Worm (Caenorhabditis elegans) whole organism, L4 larva: Measurements from ENCODE around the gene C31E10.5.

Experiments used
- F10B5.3 ChIP-seq: sonication (generic microtip); optimal IDR thresholded peaks from 2 replicates; lab custom pipeline; 2016; ENCODE audit warnings: mild to moderate bottlenecking, missing genetic modification characterization, missing compliant biosample characterization
- F26F4.8 ChIP-seq: fragments of 200-800 bp; sonication (Bioruptor generic); conservative IDR thresholded peaks from 2 replicates; pipeline ENCODE4 v1.3.6; 2022; ENCODE audit warnings: missing genetic modification characterization, missing compliant biosample characterization
- F44E2.7 ChIP-seq: fragments of 200-800 bp; sonication (Bioruptor generic); IDR thresholded peaks from 2 replicates; pipeline ENCODE4 v2.1.2; 2022; ENCODE audit warnings: missing genetic modification characterization, missing compliant biosample characterization
- F49E8.2 ChIP-seq: sonication (generic microtip); optimal IDR thresholded peaks from 2 replicates; lab custom pipeline; 2016; ENCODE audit warnings: missing compliant biosample characterization, mild to moderate bottlenecking, missing genetic modification characterization, borderline replicate concordance
- Y5F2A.4 ChIP-seq: fragments of 200-800 bp; sonication (Bioruptor generic); optimal IDR thresholded peaks from 2 replicates; lab custom pipeline; 2018; ENCODE audit warnings: mild to moderate bottlenecking, missing genetic modification characterization, missing compliant biosample characterization
- ZK546.5 ChIP-seq, 2 experiments: sonication (generic microtip); optimal IDR thresholded peaks; 2 replicates each; lab custom pipeline; 2017; ENCODE audit warnings: missing biosample characterization in 2 of 2, missing genetic modification characterization in 2 of 2
- aha-1 ChIP-seq: fragments of 150-350 bp; peaks from one replicate; lab custom pipeline; 2014; ENCODE audit warnings: missing biosample characterization, missing genetic modification characterization
- aly-2 ChIP-seq: sonication (generic microtip); optimal IDR thresholded peaks from 2 replicates; lab custom pipeline; 2018; ENCODE audit warnings: missing biosample characterization, missing genetic modification characterization
- arid-1 ChIP-seq: fragments of 200-800 bp; sonication (Bioruptor generic); conservative IDR thresholded peaks from 2 replicates; pipeline ENCODE4 v1.3.6; 2022; ENCODE audit warnings: missing genetic modification reagents, missing genetic modification characterization, missing compliant biosample characterization
- ceh-62 ChIP-seq: sonication (generic microtip); optimal IDR thresholded peaks from 2 replicates; lab custom pipeline; 2017; ENCODE audit warnings: missing biosample characterization, missing genetic modification characterization
- ces-1 ChIP-seq: fragments of 150-350 bp; sonication (generic microtip); optimal IDR thresholded peaks from 4 replicates; lab custom pipeline; 2014; ENCODE audit warnings: missing biosample characterization, missing genetic modification reagents, missing genetic modification characterization
- cey-2 ChIP-seq: sonication (generic microtip); optimal IDR thresholded peaks from 3 replicates; lab custom pipeline; 2017; ENCODE audit warnings: missing genetic modification characterization, mild to moderate bottlenecking, missing compliant biosample characterization, antibody characterized with exemption, borderline replicate concordance; ENCODE audit not compliant: insufficient read depth
- dmd-6 ChIP-seq: fragments of 200-800 bp; sonication (Bioruptor generic); IDR thresholded peaks from 2 replicates; pipeline ENCODE4 v1.3.6; 2022; ENCODE audit warnings: missing genetic modification reagents, missing genetic modification characterization, missing compliant biosample characterization
- dmd-8 ChIP-seq: fragments of 200-800 bp; sonication (Bioruptor generic); IDR thresholded peaks from 2 replicates; pipeline ENCODE4 v1.3.6; 2022; ENCODE audit warnings: missing genetic modification characterization, missing compliant biosample characterization
- egl-27 ChIP-seq: sonication (generic microtip); optimal IDR thresholded peaks from 3 replicates; lab custom pipeline; 2017; ENCODE audit warnings: missing biosample characterization, missing genetic modification reagents, missing genetic modification characterization
- fkh-10 ChIP-seq: fragments of 150-350 bp; optimal IDR thresholded peaks from 2 replicates; lab custom pipeline; 2014; ENCODE audit warnings: missing biosample characterization, missing genetic modification reagents, missing genetic modification characterization
- fos-1 ChIP-seq: fragments of 150-350 bp; optimal IDR thresholded peaks from 2 replicates; lab custom pipeline; 2014; ENCODE audit warnings: missing biosample characterization, missing genetic modification characterization
- hif-1 ChIP-seq, 2 experiments: sonication (generic microtip); optimal IDR thresholded peaks; 2 replicates each; lab custom pipeline; 2016 to 2017; ENCODE audit warnings: missing compliant biosample characterization in 2 of 2, missing genetic modification characterization in 2 of 2, missing genetic modification reagents in 2 of 2, missing genotype in 2 of 2, mild to moderate bottlenecking in 1 of 2
- hlh-11 ChIP-seq: fragments of 200-800 bp; sonication (Bioruptor generic); optimal IDR thresholded peaks from 2 replicates; lab custom pipeline; 2018; ENCODE audit warnings: mild to moderate bottlenecking, missing genetic modification characterization, missing compliant biosample characterization
- hmg-1.1 ChIP-seq: fragments of 200-800 bp; sonication (Bioruptor generic); IDR thresholded peaks from 2 replicates; pipeline ENCODE4 v1.3.6; 2022; ENCODE audit warnings: missing genetic modification reagents, missing genetic modification characterization, missing compliant biosample characterization
- jun-1 ChIP-seq: fragments of 150-350 bp; optimal IDR thresholded peaks from 2 replicates; lab custom pipeline; 2014; ENCODE audit warnings: missing biosample characterization, missing genetic modification reagents, missing genetic modification characterization
- lim-7 ChIP-seq: fragments of 200-800 bp; sonication (Bioruptor generic); IDR thresholded peaks from 2 replicates; pipeline ENCODE4 v1.3.6; 2022; ENCODE audit warnings: missing genetic modification characterization, missing compliant biosample characterization
- lin-15B ChIP-seq: fragments of 150-350 bp; sonication (generic microtip); optimal IDR thresholded peaks from 3 replicates; lab custom pipeline; 2014; ENCODE audit warnings: missing biosample characterization, missing genetic modification characterization
- lin-29 ChIP-seq: fragments of 200-800 bp; sonication (Bioruptor generic); IDR thresholded peaks from 2 replicates; pipeline ENCODE4 v1.3.6; 2022; ENCODE audit warnings: missing genetic modification reagents, missing genetic modification characterization, missing compliant biosample characterization
- lir-3 ChIP-seq: sonication (generic microtip); optimal IDR thresholded peaks from 2 replicates; lab custom pipeline; 2016; ENCODE audit warnings: mild to moderate bottlenecking, missing genetic modification characterization, missing compliant biosample characterization
- mdl-1 ChIP-seq, 2 experiments: fragments of 150-350 bp in 1 of 2; sonication (generic microtip) in 1 of 2; optimal IDR thresholded peaks; 2 replicates each; lab custom pipeline; 2014 to 2017; ENCODE audit warnings: missing biosample characterization in 2 of 2, missing genetic modification characterization in 2 of 2
- mep-1 ChIP-seq: fragments of 150-350 bp; sonication (generic microtip); optimal IDR thresholded peaks from 3 replicates; lab custom pipeline; 2014; ENCODE audit warnings: missing biosample characterization, missing genetic modification characterization
- mxl-2 ChIP-seq: fragments of 200-800 bp; sonication (Bioruptor generic); conservative IDR thresholded peaks from 2 replicates; pipeline ENCODE4 v1.3.6; 2022; ENCODE audit warnings: missing genetic modification reagents, missing genetic modification characterization, missing compliant biosample characterization
- mxl-3 ChIP-seq: fragments of 200-800 bp; sonication (Bioruptor generic); optimal IDR thresholded peaks from 2 replicates; lab custom pipeline; 2018; ENCODE audit warnings: mild to moderate bottlenecking, missing genetic modification characterization, missing compliant biosample characterization
- nhr-10 ChIP-seq: fragments of 150-350 bp; optimal IDR thresholded peaks from 2 replicates; lab custom pipeline; 2014; ENCODE audit warnings: missing biosample characterization, missing genetic modification characterization
- nhr-11 ChIP-seq: fragments of 150-350 bp; optimal IDR thresholded peaks from 2 replicates; lab custom pipeline; 2014; ENCODE audit warnings: missing biosample characterization, missing genetic modification characterization
- nhr-111 ChIP-seq: fragments of 200-800 bp; sonication (Bioruptor generic); optimal IDR thresholded peaks from 2 replicates; lab custom pipeline; 2018; ENCODE audit warnings: mild to moderate bottlenecking, missing genetic modification characterization, missing compliant biosample characterization
- nhr-28 ChIP-seq: fragments of 150-350 bp; optimal IDR thresholded peaks from 2 replicates; lab custom pipeline; 2014; ENCODE audit warnings: missing biosample characterization, missing genetic modification characterization
- nhr-41 ChIP-seq: fragments of 200-800 bp; sonication (Bioruptor generic); IDR thresholded peaks from 2 replicates; pipeline ENCODE4 v1.3.6; 2022; ENCODE audit warnings: missing genetic modification reagents, missing genetic modification characterization, missing compliant biosample characterization
- nhr-6 ChIP-seq: fragments of 150-350 bp; optimal IDR thresholded peaks from 2 replicates; lab custom pipeline; 2014; ENCODE audit warnings: missing biosample characterization, missing genetic modification characterization
- nhr-76 ChIP-seq: fragments of 150-350 bp; optimal IDR thresholded peaks from 2 replicates; lab custom pipeline; 2014; ENCODE audit warnings: missing biosample characterization, missing genetic modification characterization
- nhr-77 ChIP-seq: fragments of 150-350 bp; optimal IDR thresholded peaks from 2 replicates; lab custom pipeline; 2014; ENCODE audit warnings: missing biosample characterization, missing genetic modification characterization
- php-3 ChIP-seq: fragments of 200-800 bp; sonication (Bioruptor generic); IDR thresholded peaks from 2 replicates; pipeline ENCODE4 v1.3.6; 2022; ENCODE audit warnings: missing genetic modification reagents, missing genetic modification characterization, missing compliant biosample characterization
- pqm-1 ChIP-seq: sonication (generic microtip); optimal IDR thresholded peaks from 2 replicates; lab custom pipeline; 2017; ENCODE audit warnings: missing biosample characterization, missing genetic modification characterization
- rbr-2 ChIP-seq: sonication (generic microtip); optimal IDR thresholded peaks from 2 replicates; lab custom pipeline; 2016; ENCODE audit warnings: missing genotype, missing genetic modification characterization, missing compliant biosample characterization
- saeg-2 ChIP-seq: fragments of 200-800 bp; sonication (Bioruptor generic); IDR thresholded peaks from 2 replicates; pipeline ENCODE4 v1.3.6; 2022; ENCODE audit warnings: missing genetic modification reagents, missing genetic modification characterization, missing compliant biosample characterization
- sdz-12 ChIP-seq: fragments of 200-800 bp; sonication (Bioruptor generic); optimal IDR thresholded peaks from 2 replicates; lab custom pipeline; 2018; ENCODE audit warnings: mild to moderate bottlenecking, missing genetic modification characterization, missing compliant biosample characterization
- set-16 ChIP-seq: fragments of 200-800 bp; sonication (Bioruptor generic); IDR thresholded peaks from 2 replicates; pipeline ENCODE4 v1.3.6; 2022; ENCODE audit warnings: missing genetic modification reagents, missing genetic modification characterization, missing compliant biosample characterization
- spr-1 ChIP-seq: sonication (generic microtip); optimal IDR thresholded peaks from 2 replicates; lab custom pipeline; 2016; ENCODE audit warnings: mild to moderate bottlenecking, missing genetic modification characterization, missing compliant biosample characterization
- spr-3 ChIP-seq: fragments of 200-800 bp; sonication (Bioruptor generic); optimal IDR thresholded peaks from 2 replicates; lab custom pipeline; 2018; ENCODE audit warnings: mild to moderate bottlenecking, missing genetic modification characterization, missing compliant biosample characterization
- tra-1 ChIP-seq: fragments of 200-800 bp; sonication (Bioruptor generic); IDR thresholded peaks from 2 replicates; pipeline ENCODE4 v1.3.6; 2022; ENCODE audit warnings: missing genetic modification reagents, missing genetic modification characterization, missing compliant biosample characterization
- unc-130 ChIP-seq: sonication (generic microtip); optimal IDR thresholded peaks from 2 replicates; lab custom pipeline; 2016; ENCODE audit warnings: missing genetic modification reagents, missing genetic modification characterization, missing compliant biosample characterization
- unc-39 ChIP-seq: sonication (generic microtip); optimal IDR thresholded peaks from 2 replicates; lab custom pipeline; 2017; ENCODE audit warnings: missing biosample characterization, missing genetic modification characterization
- zag-1 ChIP-seq: fragments of 150-350 bp; optimal IDR thresholded peaks from 2 replicates; lab custom pipeline; 2014; ENCODE audit warnings: missing biosample characterization, missing genetic modification characterization
- zfp-2 ChIP-seq: sonication (generic microtip); optimal IDR thresholded peaks from 2 replicates; lab custom pipeline; 2016; ENCODE audit warnings: mild to moderate bottlenecking, missing genetic modification characterization, missing compliant biosample characterization
- zfp-3 ChIP-seq: fragments of 200-800 bp; sonication (Bioruptor generic); conservative IDR thresholded peaks from 2 replicates; pipeline ENCODE4 v1.3.6; 2022; ENCODE audit warnings: missing genetic modification reagents, missing genetic modification characterization, missing compliant biosample characterization
- zip-11 ChIP-seq: fragments of 200-800 bp; sonication (Bioruptor generic); IDR thresholded peaks from 2 replicates; pipeline ENCODE4 v1.3.6; 2022; ENCODE audit warnings: missing genetic modification characterization, missing compliant biosample characterization
- ztf-7 ChIP-seq: fragments of 150-350 bp; optimal IDR thresholded peaks from 2 replicates; lab custom pipeline; 2014; ENCODE audit warnings: missing biosample characterization, missing genetic modification characterization

C31E10.5 gene

DNA sequence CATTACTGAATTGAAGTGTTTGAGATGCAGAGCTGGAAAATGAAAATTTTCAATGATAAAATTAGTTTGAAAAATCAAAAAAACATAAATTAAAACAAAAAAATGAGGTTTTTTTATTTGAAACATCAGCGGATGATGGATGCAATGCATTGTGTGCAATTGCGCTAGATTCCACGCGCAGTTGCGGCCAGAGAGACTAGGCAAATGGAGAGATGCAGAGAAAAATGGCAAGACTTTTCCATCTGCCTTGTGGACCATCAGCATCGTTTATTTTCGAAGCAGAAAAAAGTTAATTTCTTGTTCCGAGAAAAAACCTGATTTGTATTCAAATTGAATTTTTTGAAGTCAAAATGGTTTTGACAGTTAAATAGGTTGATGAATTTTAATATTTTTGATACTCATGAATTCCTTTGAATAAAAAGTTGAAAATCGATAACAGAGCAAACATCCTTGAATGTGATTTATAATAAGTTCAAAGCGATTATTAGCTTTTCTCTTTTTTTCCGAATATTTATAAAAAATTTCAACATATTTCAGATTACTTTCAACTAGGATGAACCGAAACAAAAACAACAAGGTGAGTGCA, at the start of gene C31E10.5, which contains the start of gene C31E10.6:
TSS of gene C31E10.5 (minus strand) at position 32 of the 586 bp plus-strand sequence.
TSS of gene C31E10.6 (plus strand) at position 536 of the 586 bp plus-strand sequence.
- TF ChIP-seq zfp-3 (GFP tag; lab: Robert Waterston, UW) (no peak), Y5F2A.4 (no peak), zfp-2 (tag; lab: Kevin White, UChicago) (no peak), set-16 (GFP tag; lab: Robert Waterston, UW) (no peak), mdl-1 (tag; optimal IDR thresholded peaks at IDR 0.05; lab: Kevin White, UChicago) (peak in 1 of 2 experiments; percentile 10), lin-15B (no peak), cey-2 (tag; lab: Kevin White, UChicago) (no peak), spr-3 (GFP tag; lab: Kevin White, UChicago) (no peak), arid-1 (GFP tag; lab: Robert Waterston, UW) (no peak), saeg-2 (no peak), egl-27 (no peak), zip-11 (no peak), pqm-1 (no peak), F49E8.2 (no peak), nhr-41 (no peak), mep-1 (tag; lab: Kevin White, UChicago) (peak; percentile 64), nhr-28 (peak; percentile 5), nhr-77 (tag; lab: Kevin White, UChicago) (no peak), dmd-6 (GFP tag; lab: Robert Waterston, UW) (no peak), F44E2.7 (GFP tag; lab: Robert Waterston, UW) (no peak), ZK546.5 (tag; optimal IDR thresholded peaks at IDR 0.05; lab: Kevin White, UChicago) (no peak), hlh-11 (tag; lab: Kevin White, UChicago) (no peak), hif-1 (tag; optimal IDR thresholded peaks at IDR 0.05; lab: Kevin White, UChicago) (no peak), aha-1 (peak; percentile 90), mxl-3 (no peak), F10B5.3 (tag; lab: Kevin White, UChicago) (no peak), nhr-10 (no peak), hmg-1.1 (peak; percentile 69), aly-2 (tag; lab: Kevin White, UChicago) (no peak), mxl-2 (GFP tag; lab: Robert Waterston, UW) (no peak), rbr-2 (tag; lab: Kevin White, UChicago) (peak; percentile 13), unc-130 (no peak), F26F4.8 (no peak), ztf-7 (tag; lab: Kevin White, UChicago) (no peak), nhr-76 (no peak), jun-1 (tag; lab: Kevin White, UChicago) (no peak), ces-1 (GFP tag; lab: Kevin White, UChicago) (no peak), dmd-8 (GFP tag; lab: Robert Waterston, UW) (no peak), lin-29 (no peak), nhr-111 (GFP tag; lab: Kevin White, UChicago) (no peak), nhr-11 (tag; lab: Kevin White, UChicago) (no peak), spr-1 (tag; lab: Kevin White, UChicago) (no peak), nhr-6 (tag; lab: Kevin White, UChicago) (no peak), ceh-62 (tag; lab: Kevin White, UChicago) (no peak), php-3 (GFP tag; lab: Robert Waterston, UW) (no peak), unc-39 (tag; lab: Kevin White, UChicago) (no peak), fos-1 (tag; lab: Kevin White, UChicago) (no peak), lim-7 (GFP tag; lab: Robert Waterston, UW) (no peak), fkh-10 (GFP tag; lab: Kevin White, UChicago) (no peak), lir-3 (tag; lab: Kevin White, UChicago) (no peak), sdz-12 (no peak), tra-1 (GFP tag; lab: Robert Waterston, UW) (no peak), zag-1 (no peak)
